Worm (Caenorhabditis elegans) whole organism, L1 larva: ENCODE data around the gene str-96.

Experiments used
- C04F5.9 ChIP-seq: sonication (generic microtip); optimal IDR thresholded peaks from 2 replicates; lab custom pipeline; 2016; ENCODE audit warnings: missing genetic modification characterization, missing compliant biosample characterization
- C16A3.4 ChIP-seq: fragments of 150-350 bp; optimal IDR thresholded peaks from 2 replicates; lab custom pipeline; 2014; ENCODE audit warnings: missing biosample characterization, missing genetic modification characterization
- aly-2 ChIP-seq: fragments of 150-350 bp; optimal IDR thresholded peaks from 2 replicates; lab custom pipeline; 2014; ENCODE audit warnings: missing biosample characterization, missing genetic modification characterization
- ama-1 ChIP-seq: fragments of 150-350 bp; optimal IDR thresholded peaks from 2 replicates; lab custom pipeline; 2014
- blmp-1 ChIP-seq: fragments of 150-350 bp; optimal IDR thresholded peaks from 2 replicates; lab custom pipeline; 2014; ENCODE audit warnings: missing biosample characterization, missing genetic modification characterization
- ceh-63 ChIP-seq: fragments of 200-800 bp; sonication (Bioruptor generic); optimal IDR thresholded peaks from 2 replicates; lab custom pipeline; 2018; ENCODE audit warnings: mild to moderate bottlenecking, missing genetic modification characterization, missing compliant biosample characterization
- ceh-8 ChIP-seq: fragments of 200-800 bp; sonication (Bioruptor generic); optimal IDR thresholded peaks from 2 replicates; lab custom pipeline; 2018; ENCODE audit warnings: mild to moderate bottlenecking, missing genetic modification characterization, moderate library complexity, missing compliant biosample characterization
- ceh-82 ChIP-seq, 3 experiments: fragments of 150-350 bp in 1 of 3; sonication (generic microtip) in 2 of 3; optimal IDR thresholded peaks; 2 replicates each; lab custom pipeline; 2014 to 2017; ENCODE audit warnings: missing biosample characterization in 3 of 3, missing genetic modification characterization in 3 of 3
- ceh-90 ChIP-seq: sonication (generic microtip); optimal IDR thresholded peaks from 2 replicates; lab custom pipeline; 2016; ENCODE audit warnings: missing genetic modification characterization, missing compliant biosample characterization
- dpl-1 ChIP-seq, 3 experiments: fragments of 150-350 bp in 2 of 3; sonication (generic microtip) in 1 of 3; optimal IDR thresholded peaks; 2 replicates each; lab custom pipeline; 2014 to 2017; ENCODE audit warnings: missing biosample characterization in 3 of 3, missing genetic modification characterization in 3 of 3, missing genetic modification reagents in 3 of 3
- efl-1 ChIP-seq, 4 experiments: fragments of 150-350 bp; optimal IDR thresholded peaks in 3 of 4; peaks in 1 of 4; 1 replicate in 1 of 4; 2 replicates in 3 of 4; lab custom pipeline; 2014; ENCODE audit warnings: missing biosample characterization in 2 of 4, missing genetic modification characterization in 2 of 4, missing genetic modification reagents in 2 of 4
- egl-27 ChIP-seq, 2 experiments: fragments of 150-350 bp in 1 of 2; sonication (generic microtip); optimal IDR thresholded peaks; 3 replicates each; lab custom pipeline; 2017 to 2018; ENCODE audit warnings: missing biosample characterization in 2 of 2, missing genetic modification characterization in 2 of 2, missing genetic modification reagents in 2 of 2
- elt-2 ChIP-seq: sonication (generic microtip); optimal IDR thresholded peaks from 2 replicates; lab custom pipeline; 2016; ENCODE audit warnings: missing genetic modification characterization, mild to moderate bottlenecking, inconsistent platforms, missing compliant biosample characterization, missing genetic modification reagents
- fkh-10 ChIP-seq: sonication (generic microtip); optimal IDR thresholded peaks from 2 replicates; lab custom pipeline; 2017; ENCODE audit warnings: missing biosample characterization, missing genetic modification reagents, missing genetic modification characterization
- fkh-8 ChIP-seq: sonication (generic microtip); optimal IDR thresholded peaks from 2 replicates; lab custom pipeline; 2016; ENCODE audit warnings: mild to moderate bottlenecking, missing genetic modification characterization, missing compliant biosample characterization
- hlh-4 ChIP-seq: sonication (generic microtip); optimal IDR thresholded peaks from 2 replicates; lab custom pipeline; 2016; ENCODE audit warnings: mild to moderate bottlenecking, missing genetic modification characterization, missing compliant biosample characterization
- irx-1 ChIP-seq: sonication (generic microtip); optimal IDR thresholded peaks from 2 replicates; lab custom pipeline; 2016; ENCODE audit warnings: missing genetic modification characterization, missing compliant biosample characterization
- jun-1 ChIP-seq: fragments of 150-350 bp; optimal IDR thresholded peaks from 2 replicates; lab custom pipeline; 2014; ENCODE audit warnings: missing biosample characterization, missing genetic modification reagents, missing genetic modification characterization
- lin-15B ChIP-seq: fragments of 150-350 bp; sonication (generic microtip); optimal IDR thresholded peaks from 3 replicates; lab custom pipeline; 2014; ENCODE audit warnings: missing biosample characterization, missing genetic modification characterization
- lir-3 ChIP-seq: sonication (generic microtip); optimal IDR thresholded peaks from 2 replicates; lab custom pipeline; 2016; ENCODE audit warnings: mild to moderate bottlenecking, missing genetic modification characterization, moderate library complexity, missing compliant biosample characterization; ENCODE audit not compliant: poor library complexity
- mdl-1 ChIP-seq, 2 experiments: fragments of 150-350 bp; optimal IDR thresholded peaks; 2 replicates each; lab custom pipeline; 2014 to 2017; ENCODE audit warnings: missing biosample characterization in 2 of 2, missing genetic modification characterization in 2 of 2, inconsistent platforms in 1 of 2
- mef-2 ChIP-seq: fragments of 150-350 bp; optimal IDR thresholded peaks from 2 replicates; lab custom pipeline; 2014; ENCODE audit warnings: missing biosample characterization, missing genetic modification characterization
- mep-1 ChIP-seq: fragments of 150-350 bp; optimal IDR thresholded peaks from 2 replicates; lab custom pipeline; 2014; ENCODE audit warnings: missing biosample characterization, missing genetic modification characterization
- nhr-11 ChIP-seq: fragments of 150-350 bp; optimal IDR thresholded peaks from 2 replicates; lab custom pipeline; 2014; ENCODE audit warnings: missing biosample characterization, missing genetic modification characterization
- nhr-12 ChIP-seq: sonication (generic microtip); optimal IDR thresholded peaks from 2 replicates; lab custom pipeline; 2017; ENCODE audit warnings: missing biosample characterization, missing genetic modification characterization
- nhr-237 ChIP-seq: fragments of 150-350 bp; optimal IDR thresholded peaks from 2 replicates; lab custom pipeline; 2014; ENCODE audit warnings: missing biosample characterization, missing genetic modification characterization
- nhr-28 ChIP-seq: fragments of 150-350 bp; optimal IDR thresholded peaks from 2 replicates; lab custom pipeline; 2014; ENCODE audit warnings: missing biosample characterization, missing genetic modification characterization
- nhr-71 ChIP-seq: sonication (generic microtip); optimal IDR thresholded peaks from 2 replicates; lab custom pipeline; 2016; ENCODE audit warnings: mild to moderate bottlenecking, missing genetic modification characterization, moderate library complexity, missing compliant biosample characterization
- nhr-84 ChIP-seq: sonication (generic microtip); optimal IDR thresholded peaks from 2 replicates; lab custom pipeline; 2017; ENCODE audit warnings: missing biosample characterization, missing genetic modification characterization
- pag-3 ChIP-seq: sonication (generic microtip); optimal IDR thresholded peaks from 2 replicates; lab custom pipeline; 2017; ENCODE audit warnings: missing genetic modification characterization, mild to moderate bottlenecking, missing compliant biosample characterization, antibody characterized with exemption, borderline replicate concordance; ENCODE audit not compliant: insufficient read depth
- pqm-1 ChIP-seq: sonication (generic microtip); optimal IDR thresholded peaks from 3 replicates; lab custom pipeline; 2017; ENCODE audit warnings: missing biosample characterization, missing genetic modification characterization
- snu-23 ChIP-seq: sonication (generic microtip); optimal IDR thresholded peaks from 2 replicates; lab custom pipeline; 2016; ENCODE audit warnings: missing genetic modification characterization, missing compliant biosample characterization
- sox-4 ChIP-seq: sonication (generic microtip); optimal IDR thresholded peaks from 2 replicates; lab custom pipeline; 2016; ENCODE audit warnings: missing genetic modification characterization, missing compliant biosample characterization
- tbx-2 ChIP-seq: sonication (generic microtip); optimal IDR thresholded peaks from 2 replicates; lab custom pipeline; 2016; ENCODE audit warnings: missing genetic modification characterization, missing compliant biosample characterization
- unc-130 ChIP-seq: fragments of 150-350 bp; optimal IDR thresholded peaks from 2 replicates; lab custom pipeline; 2017; ENCODE audit warnings: missing biosample characterization, missing genetic modification characterization, inconsistent platforms
- unc-30 ChIP-seq: sonication (generic microtip); optimal IDR thresholded peaks from 2 replicates; lab custom pipeline; 2017; ENCODE audit warnings: missing biosample characterization, missing genetic modification characterization
- vab-15 ChIP-seq: sonication (generic microtip); optimal IDR thresholded peaks from 2 replicates; lab custom pipeline; 2017; ENCODE audit warnings: missing genotype, mild to moderate bottlenecking, missing genetic modification characterization, missing compliant biosample characterization
- zip-4 ChIP-seq: fragments of 200-800 bp; sonication (Bioruptor generic); optimal IDR thresholded peaks from 2 replicates; lab custom pipeline; 2018; ENCODE audit warnings: mild to moderate bottlenecking, missing genetic modification characterization, moderate library complexity, missing compliant biosample characterization
- ztf-11 ChIP-seq, 2 experiments: sonication (generic microtip); optimal IDR thresholded peaks; 2 replicates each; lab custom pipeline; 2016 to 2017; ENCODE audit warnings: missing genetic modification characterization in 2 of 2, missing biosample characterization in 1 of 2, missing compliant biosample characterization in 1 of 2

Gene str-96

ce11 chrV:15332851-15333250 is 39.1 kb upstream of the str-96 start, which contains the start of gene srw-113:
TSS of gene srw-113 (plus strand) at chrV:15333151.
- TF ChIP-seq efl-1 (optimal IDR thresholded peaks at IDR 0.05; lab: Kevin White, UChicago) (no peak), efl-1 (GFP tag; optimal IDR thresholded peaks at IDR 0.05 in 1 of 2; lab: Kevin White, UChicago) (peak in 1 of 2 experiments; percentile 13), ztf-11 (tag; optimal IDR thresholded peaks at IDR 0.05; lab: Kevin White, UChicago) (no peak)

ce11 chrV:15330314-15330713 is 36.5 kb upstream of the str-96 start, which contains the start of gene srh-295:
TSS of gene srh-295 (plus strand) at chrV:15330614.
- TF ChIP-seq ama-1 (lab: Kevin White, UChicago) (no peak), irx-1 (no peak), dpl-1 (GFP tag; optimal IDR thresholded peaks at IDR 0.05; lab: Kevin White, UChicago) (no peak), C16A3.4 (tag; lab: Kevin White, UChicago) (no peak), mef-2 (no peak), unc-30 (tag; lab: Kevin White, UChicago) (no peak), fkh-8 (tag; lab: Kevin White, UChicago) (no peak), ceh-63 (no peak), ceh-8 (GFP tag; lab: Kevin White, UChicago) (no peak), nhr-12 (tag; lab: Kevin White, UChicago) (no peak)
- TF ChIP-seq, all 84 proteins: peak for 0

ce11 chrV:15327745-15328447 is 34.1 kb upstream of the str-96 start, which contains the start of gene ZK1037.6:
TSS of gene ZK1037.6 (minus strand) at chrV:15327795.
- TF ChIP-seq jun-1 (tag; lab: Kevin White, UChicago), result peak; percentile 27
- no peak for TF ChIP-seq sox-4 (tag; lab: Kevin White, UChicago)
- TF ChIP-seq elt-2 (tag; lab: Kevin White, UChicago), result peak; percentile 90

ce11 chrV:15323417-15323816 is 29.7 kb upstream of the str-96 start:
- TF ChIP-seq blmp-1 (tag; lab: Kevin White, UChicago) (no peak), nhr-71 (no peak), ceh-90 (tag; lab: Kevin White, UChicago) (no peak), zip-4 (no peak), nhr-11 (no peak), nhr-28 (tag; lab: Kevin White, UChicago) (no peak), egl-27 (tag; optimal IDR thresholded peaks at IDR 0.05; lab: Kevin White, UChicago) (no peak), aly-2 (tag; lab: Kevin White, UChicago) (no peak), jun-1 (tag; lab: Kevin White, UChicago) (peak; percentile 13), fkh-10 (GFP tag; lab: Kevin White, UChicago) (no peak), ceh-63 (no peak), elt-2 (tag; lab: Kevin White, UChicago) (peak; percentile 84), hlh-4 (tag; lab: Kevin White, UChicago) (no peak), mep-1 (no peak), nhr-12 (tag; lab: Kevin White, UChicago) (no peak), pqm-1 (tag; lab: Kevin White, UChicago) (peak; percentile 33)

ce11 chrV:15322653-15323052 is 28.9 kb upstream of the str-96 start, which contains the start of gene nhr-247:
TSS of gene nhr-247 (plus strand) at chrV:15322982.
- TF ChIP-seq elt-2 (tag; lab: Kevin White, UChicago), result peak; percentile 73

- no peak for TF ChIP-seq irx-1
- TF ChIP-seq jun-1 (tag; lab: Kevin White, UChicago), result peak; percentile 65
- TF ChIP-seq lin-15B (tag; lab: Kevin White, UChicago), result no peak
- TF ChIP-seq unc-130 (tag; lab: Kevin White, UChicago), result no peak
- no peak for TF ChIP-seq mdl-1 (tag; optimal IDR thresholded peaks at IDR 0.05; lab: Kevin White, UChicago)
- no peak for TF ChIP-seq lir-3 (tag; lab: Kevin White, UChicago)
- TF ChIP-seq hlh-4 (tag; lab: Kevin White, UChicago), result no peak
- TF ChIP-seq vab-15 (tag; lab: Kevin White, UChicago), result no peak
- no peak for TF ChIP-seq C16A3.4 (tag; lab: Kevin White, UChicago)
- peak; percentile 99 for TF ChIP-seq elt-2 (tag; lab: Kevin White, UChicago)
- TF ChIP-seq blmp-1 (tag; lab: Kevin White, UChicago), result no peak
- TF ChIP-seq nhr-84 (tag; lab: Kevin White, UChicago), result no peak
- TF ChIP-seq C04F5.9 (tag; lab: Kevin White, UChicago), result no peak
- no peak for TF ChIP-seq sox-4 (tag; lab: Kevin White, UChicago)
- no peak for TF ChIP-seq efl-1 (optimal IDR thresholded peaks at IDR 0.05; lab: Kevin White, UChicago)
- peak in 1 of 2 experiments; percentile 14 for TF ChIP-seq efl-1 (GFP tag; optimal IDR thresholded peaks at IDR 0.05 in 1 of 2; lab: Kevin White, UChicago)
- no peak for TF ChIP-seq mep-1
- TF ChIP-seq nhr-237 (tag; lab: Kevin White, UChicago), result no peak
- no peak for TF ChIP-seq ceh-82 (tag; optimal IDR thresholded peaks at IDR 0.05; lab: Kevin White, UChicago)
- TF ChIP-seq pag-3 (tag; lab: Kevin White, UChicago), result no peak
- TF ChIP-seq tbx-2 (tag; lab: Kevin White, UChicago), result no peak
- TF ChIP-seq aly-2 (tag; lab: Kevin White, UChicago), result no peak
- TF ChIP-seq egl-27 (tag; optimal IDR thresholded peaks at IDR 0.05; lab: Kevin White, UChicago), result no peak
- TF ChIP-seq snu-23 (GFP tag; lab: Kevin White, UChicago), result no peak
Measured at ce11 chrV:15318638-15319037, 24.9 kb upstream of the str-96 start, which contains the start of gene nhr-291. TSS of gene nhr-291 (plus strand) at chrV:15318961.
